Fruit fly (Drosophila melanogaster): ENCODE measurements around the gene Akt.
A peak's percentile ranks its signal among the peaks of the same experiment; 100 is the strongest.

The Akt gene

dm6 chr3R:16146632-16147453 is 47.8 kb downstream of the Akt start, which contains the start of the genes Mic26-27 and CG5916 (continued):
- no peak for TF ChIP-seq CG7271 (tag; optimal IDR thresholded peaks at IDR 0.05)
- TF ChIP-seq CG17361 (GFP tag; IDR thresholded peaks at IDR 0.05), result no peak; the same call in 1 of the 3 replicates
- peak; percentile 82 for TF ChIP-seq cwo (GFP tag; optimal IDR thresholded peaks at IDR 0.05)
- TF ChIP-seq grau (tag; optimal IDR thresholded peaks at IDR 0.05), result peak; percentile 70
- TF ChIP-seq CG2120 (GFP tag; optimal IDR thresholded peaks at IDR 0.05), result peak; percentile 89
- TF ChIP-seq Adf1 (GFP tag; IDR thresholded peaks at IDR 0.05), result peak; percentile 61
- peak; percentile 81 for TF ChIP-seq scrt (GFP tag; optimal IDR thresholded peaks at IDR 0.05)
- peak; percentile 75 for TF ChIP-seq her (GFP tag; optimal IDR thresholded peaks at IDR 0.05)
- peak; percentile 14 for TF ChIP-seq CG6813 (GFP tag; optimal IDR thresholded peaks at IDR 0.05)
- TF ChIP-seq pros (GFP tag; optimal IDR thresholded peaks at IDR 0.05), result no peak
- no peak for TF ChIP-seq CTCF (GFP tag; optimal IDR thresholded peaks at IDR 0.05)
- TF ChIP-seq tgo (GFP tag; IDR thresholded peaks at IDR 0.05), result peak; percentile 81
- TF ChIP-seq danr (GFP tag; IDR thresholded peaks at IDR 0.05), result peak; percentile 55; the same call in 1 of the 2 replicates
- peak; percentile 64; the same call in 1 of the 2 replicates for TF ChIP-seq CG6689 (GFP tag; IDR thresholded peaks at IDR 0.05)
- TF ChIP-seq ems (GFP tag; optimal IDR thresholded peaks at IDR 0.05), result peak; percentile 56
- peak; percentile 42 for TF ChIP-seq CG3407 (GFP tag; optimal IDR thresholded peaks at IDR 0.05)
- TF ChIP-seq tna (GFP tag; IDR thresholded peaks at IDR 0.05; ENCODE audit: partially characterized antibody), result peak; percentile 96
- TF ChIP-seq C15 (GFP tag; IDR thresholded peaks at IDR 0.05), result no peak
- peak; percentile 69 for TF ChIP-seq slp2 (GFP tag; optimal IDR thresholded peaks at IDR 0.05)
- TF ChIP-seq CG33213 (GFP tag; optimal IDR thresholded peaks at IDR 0.05), result peak; percentile 87
- TF ChIP-seq CG15479 (GFP tag; optimal IDR thresholded peaks at IDR 0.05), result peak; percentile 77
- peak; percentile 45 for TF ChIP-seq CG5245 (GFP tag; optimal IDR thresholded peaks at IDR 0.05)
- TF ChIP-seq da (GFP tag; optimal IDR thresholded peaks at IDR 0.05), result peak; percentile 90
- TF ChIP-seq CG14667 (GFP tag; IDR thresholded peaks at IDR 0.05), result peak; percentile 69
- peak; percentile 24; the same call in 1 of the 2 replicates for TF ChIP-seq cas (GFP tag; IDR thresholded peaks at IDR 0.05)
- TF ChIP-seq CG1792 (GFP tag; optimal IDR thresholded peaks at IDR 0.05), result peak; percentile 99
- peak; percentile 78 for TF ChIP-seq pum (GFP tag; optimal IDR thresholded peaks at IDR 0.05)
- TF ChIP-seq pb (GFP tag; optimal IDR thresholded peaks at IDR 0.05), result peak; percentile 71
- TF ChIP-seq seq (GFP tag; IDR thresholded peaks at IDR 0.05), result no peak; the same call in 1 of the 2 replicates
- TF ChIP-seq bsh (GFP tag; optimal IDR thresholded peaks at IDR 0.05), result peak in 1 of 2 experiments; percentile 65
- TF ChIP-seq gsb (GFP tag; IDR thresholded peaks at IDR 0.05), result peak; percentile 60
- TF ChIP-seq trem (tag; optimal IDR thresholded peaks at IDR 0.05), result peak; percentile 80
- peak; percentile 94 for TF ChIP-seq zen (tag; optimal IDR thresholded peaks at IDR 0.05)
- TF ChIP-seq CG10979 (tag; optimal IDR thresholded peaks at IDR 0.05), result peak; percentile 93
- TF ChIP-seq CG13894 (tag; optimal IDR thresholded peaks at IDR 0.05), result no peak
- peak; percentile 14 for TF ChIP-seq org-1 (GFP tag; optimal IDR thresholded peaks at IDR 0.05)
- TF ChIP-seq cad (GFP tag; optimal IDR thresholded peaks at IDR 0.05), result no peak
- TF ChIP-seq Atf3 (GFP tag; optimal IDR thresholded peaks at IDR 0.05), result peak; percentile 81
- peak; percentile 74 for TF ChIP-seq MESR4 (GFP tag; optimal IDR thresholded peaks at IDR 0.05)
- TF ChIP-seq CHES-1-like (GFP tag; optimal IDR thresholded peaks at IDR 0.05), result peak; percentile 84
- TF ChIP-seq wor (GFP tag; IDR thresholded peaks at IDR 0.05), result peak; percentile 85
- no peak for TF ChIP-seq CG17612 (GFP tag; IDR thresholded peaks at IDR 0.05)
- peak; percentile 25 for TF ChIP-seq gcm2 (GFP tag; optimal IDR thresholded peaks at IDR 0.05)
- TF ChIP-seq CG14014 (GFP tag; IDR thresholded peaks at IDR 0.05), result peak; percentile 35; the same call in 1 of the 2 replicates
- TF ChIP-seq Ssrp (tag; optimal IDR thresholded peaks at IDR 0.05), result peak; percentile 88
- TF ChIP-seq so (GFP tag; IDR thresholded peaks at IDR 0.05), result peak; percentile 69; the same call in 1 of the 3 replicates
- peak; percentile 75 for TF ChIP-seq Side (GFP tag; optimal IDR thresholded peaks at IDR 0.05)
- TF ChIP-seq HmgZ (tag; optimal IDR thresholded peaks at IDR 0.05), result peak; percentile 83
- TF ChIP-seq nau (GFP tag; optimal IDR thresholded peaks at IDR 0.05), result no peak
